Worm (Caenorhabditis elegans): ENCODE results near the gene C29F5.1.

- no peak for TF ChIP-seq ceh-82 (tag; optimal IDR thresholded peaks at IDR 0.05)
- TF ChIP-seq nhr-71 (tag; optimal IDR thresholded peaks at IDR 0.05): peak; percentile 83
- peak in 1 of 2 experiments; percentile 5 for TF ChIP-seq mdl-1 (tag; optimal IDR thresholded peaks at IDR 0.05)
- TF ChIP-seq ztf-11 (tag; optimal IDR thresholded peaks at IDR 0.05): no peak
- peak in 2 of 3 experiments; percentile 24 to 33 for TF ChIP-seq dpl-1 (GFP tag; optimal IDR thresholded peaks at IDR 0.05)
- no peak for TF ChIP-seq nhr-11 (tag; optimal IDR thresholded peaks at IDR 0.05)
- TF ChIP-seq unc-130 (tag; optimal IDR thresholded peaks at IDR 0.05): no peak
Observed at ce11 chrII:6346551-6347079, 43.3 kb downstream of the C29F5.1 start.

Measured in whole organism, L1 larva.